Fruit fly (Drosophila melanogaster) whole organism, embryonic: ENCODE data around the gene BORCS6.

Experiments
- CG30403 ChIP-seq: fragments of 200-800 bp; sonication (Bioruptor generic); optimal IDR thresholded peaks from 3 replicates; lab custom pipeline; 2016; ENCODE audit warnings: missing biosample characterization, missing genetic modification characterization
- CG3281 ChIP-seq: fragments of 200-800 bp; sonication (Bioruptor generic); optimal IDR thresholded peaks from 3 replicates; lab custom pipeline; 2017; ENCODE audit warnings: missing biosample characterization, mild to moderate bottlenecking, missing genetic modification characterization
- CG4707 ChIP-seq: fragments of 200-800 bp; sonication (Bioruptor generic); optimal IDR thresholded peaks from 2 replicates; lab custom pipeline; 2018; ENCODE audit warnings: missing biosample characterization, mild to moderate bottlenecking, missing genetic modification characterization, moderate library complexity
- CG8924 ChIP-seq: fragments of 200-800 bp; optimal IDR thresholded peaks from 3 replicates; lab custom pipeline; 2019; ENCODE audit warnings: missing biosample characterization, mild to moderate bottlenecking, missing genetic modification characterization, moderate library complexity
- Lhr ChIP-seq: fragments of 200-800 bp; sonication (Bioruptor generic); optimal IDR thresholded peaks from 3 replicates; lab custom pipeline; 2017; ENCODE audit warnings: mild to moderate bottlenecking, missing biosample characterization, missing genetic modification reagents, missing genetic modification characterization
- Opbp ChIP-seq: fragments of 200-800 bp; sonication (Bioruptor generic); IDR thresholded peaks from 3 replicates; pipeline ENCODE4 v1.3.6; 2022; ENCODE audit warnings: missing biosample characterization, missing genetic modification characterization; ENCODE audit not compliant: partially characterized antibody
- PHDP ChIP-seq: fragments of 200-800 bp; sonication (Bioruptor generic); optimal IDR thresholded peaks from 3 replicates; lab custom pipeline; 2018; ENCODE audit warnings: missing biosample characterization, mild to moderate bottlenecking, missing genetic modification characterization, moderate library complexity
- Spps ChIP-seq: fragments of 200-800 bp; sonication (Bioruptor generic); optimal IDR thresholded peaks from 2 replicates; lab custom pipeline; 2018; ENCODE audit warnings: missing biosample characterization, mild to moderate bottlenecking, missing genetic modification characterization
- ac ChIP-seq: fragments of 200-800 bp; sonication (Bioruptor generic); optimal IDR thresholded peaks from 3 replicates; lab custom pipeline; 2017; ENCODE audit warnings: missing biosample characterization, mild to moderate bottlenecking, missing genetic modification characterization
- amos ChIP-seq: fragments of 200-800 bp; sonication (Bioruptor generic); IDR thresholded peaks from 2 replicates; pipeline ENCODE4 v1.3.6; 2022; ENCODE audit warnings: missing biosample characterization, missing genetic modification characterization; ENCODE audit not compliant: partially characterized antibody
- caup ChIP-seq: fragments of 200-800 bp; sonication (Bioruptor generic); optimal IDR thresholded peaks from 3 replicates; lab custom pipeline; 2017; ENCODE audit warnings: missing biosample characterization, mild to moderate bottlenecking, missing genetic modification characterization, moderate library complexity; ENCODE audit not compliant: severe bottlenecking
- nom ChIP-seq: fragments of 200-800 bp; sonication (Bioruptor generic); optimal IDR thresholded peaks from 2 replicates; lab custom pipeline; 2017; ENCODE audit warnings: missing biosample characterization, missing genetic modification characterization, mild to moderate bottlenecking, moderate library complexity, missing genetic modification reagents
- rib ChIP-seq: fragments of 200-800 bp; sonication (Bioruptor generic); IDR thresholded peaks from 2 replicates; pipeline ENCODE4 v1.3.6; 2022; ENCODE audit warnings: missing biosample characterization, missing genetic modification characterization

- peak; percentile 61 for TF ChIP-seq caup (GFP tag; lab: Kevin White, UChicago)
- TF ChIP-seq CG4707 (GFP tag; lab: Kevin White, UChicago), result peak; percentile 22
- no peak for TF ChIP-seq Lhr (GFP tag; lab: Kevin White, UChicago)
- peak; percentile 42 for TF ChIP-seq Spps
- TF ChIP-seq CG30403 (GFP tag; lab: Kevin White, UChicago), result peak; percentile 62
- TF ChIP-seq CG8924 (tag; lab: Kevin White, UChicago), result peak; percentile 37
- peak; percentile 61 for TF ChIP-seq CG3281 (GFP tag; lab: Kevin White, UChicago)
- no peak for TF ChIP-seq ac (GFP tag; lab: Kevin White, UChicago)
- no peak for TF ChIP-seq rib (GFP tag; lab: Robert Waterston, UW)
- TF ChIP-seq Opbp (GFP tag; lab: Robert Waterston, UW), result no peak
- no peak for TF ChIP-seq amos (GFP tag; lab: Robert Waterston, UW)
- TF ChIP-seq PHDP (tag; lab: Kevin White, UChicago), result peak; percentile 77
- no peak for TF ChIP-seq nom (GFP tag; lab: Kevin White, UChicago)
Measured at dm6 chr3L:563002-563627, 22.5 kb downstream of the BORCS6 start.
